Worm (Caenorhabditis elegans) whole organism, L4 larva: ENCODE results near the gene F41E7.6.
"Not testable (repeated sequence)": the region's sequence is repeated elsewhere in the genome, so short reads cannot be mapped to it uniquely, and the experiment has no call there.

ENCODE experiments used
- D1046.2 ChIP-seq: fragments of 200-800 bp; sonication (Bioruptor generic); IDR thresholded peaks from 2 replicates; pipeline ENCODE4 v1.3.6; 2022; ENCODE audit warnings: missing genetic modification characterization, missing compliant biosample characterization
- F26F4.8 ChIP-seq: fragments of 200-800 bp; sonication (Bioruptor generic); conservative IDR thresholded peaks from 2 replicates; pipeline ENCODE4 v1.3.6; 2022; ENCODE audit warnings: missing genetic modification characterization, missing compliant biosample characterization
- R02D3.7 ChIP-seq: fragments of 150-350 bp; sonication (generic microtip); optimal IDR thresholded peaks from 3 replicates; lab custom pipeline; 2014; ENCODE audit warnings: missing biosample characterization, missing genetic modification characterization
- T20F7.1 ChIP-seq: fragments of 200-800 bp; sonication (Bioruptor generic); optimal IDR thresholded peaks from 2 replicates; lab custom pipeline; 2018; ENCODE audit warnings: mild to moderate bottlenecking, missing genetic modification characterization, missing compliant biosample characterization
- Y105C5A.15 ChIP-seq: fragments of 200-800 bp; sonication (Bioruptor generic); IDR thresholded peaks from 2 replicates; pipeline ENCODE4 v1.3.6; 2022; ENCODE audit warnings: missing genetic modification characterization, missing compliant biosample characterization
- aha-1 ChIP-seq: fragments of 150-350 bp; peaks from one replicate; lab custom pipeline; 2014; ENCODE audit warnings: missing biosample characterization, missing genetic modification characterization
- ama-1 ChIP-seq: fragments of 150-350 bp; optimal IDR thresholded peaks from 2 replicates; lab custom pipeline; 2014; ENCODE audit warnings: inconsistent platforms, mixed read lengths
- cey-2 ChIP-seq: sonication (generic microtip); optimal IDR thresholded peaks from 3 replicates; lab custom pipeline; 2017; ENCODE audit warnings: missing genetic modification characterization, mild to moderate bottlenecking, missing compliant biosample characterization, antibody characterized with exemption, borderline replicate concordance; ENCODE audit not compliant: insufficient read depth
- ctbp-1 ChIP-seq: fragments of 200-800 bp; sonication (Bioruptor generic); IDR thresholded peaks from 2 replicates; pipeline ENCODE4 v1.3.6; 2022; ENCODE audit warnings: missing genetic modification reagents, missing genetic modification characterization, missing compliant biosample characterization
- dmd-6 ChIP-seq: fragments of 200-800 bp; sonication (Bioruptor generic); IDR thresholded peaks from 2 replicates; pipeline ENCODE4 v1.3.6; 2022; ENCODE audit warnings: missing genetic modification reagents, missing genetic modification characterization, missing compliant biosample characterization
- duxl-1 ChIP-seq: sonication (generic microtip); optimal IDR thresholded peaks from 2 replicates; lab custom pipeline; 2016; ENCODE audit warnings: mild to moderate bottlenecking, missing genetic modification characterization, moderate library complexity, missing compliant biosample characterization; ENCODE audit not compliant: poor library complexity
- dve-1 ChIP-seq: sonication (generic microtip); optimal IDR thresholded peaks from 2 replicates; lab custom pipeline; 2017; ENCODE audit warnings: antibody characterized with exemption, mild to moderate bottlenecking, missing genetic modification characterization, missing compliant biosample characterization; ENCODE audit not compliant: insufficient read depth
- fkh-10 ChIP-seq: fragments of 150-350 bp; optimal IDR thresholded peaks from 2 replicates; lab custom pipeline; 2014; ENCODE audit warnings: missing biosample characterization, missing genetic modification reagents, missing genetic modification characterization
- fos-1 ChIP-seq: fragments of 150-350 bp; optimal IDR thresholded peaks from 2 replicates; lab custom pipeline; 2014; ENCODE audit warnings: missing biosample characterization, missing genetic modification characterization
- hmg-1.1 ChIP-seq: fragments of 200-800 bp; sonication (Bioruptor generic); IDR thresholded peaks from 2 replicates; pipeline ENCODE4 v1.3.6; 2022; ENCODE audit warnings: missing genetic modification reagents, missing genetic modification characterization, missing compliant biosample characterization
- lin-1 ChIP-seq: fragments of 200-800 bp; sonication (Bioruptor generic); IDR thresholded peaks from 2 replicates; pipeline ENCODE4 v1.3.6; 2022; ENCODE audit warnings: missing genetic modification reagents, missing genetic modification characterization, missing compliant biosample characterization
- lin-15B ChIP-seq: fragments of 150-350 bp; sonication (generic microtip); optimal IDR thresholded peaks from 3 replicates; lab custom pipeline; 2014; ENCODE audit warnings: missing biosample characterization, missing genetic modification characterization
- madf-5 ChIP-seq, 2 experiments: fragments of 200-800 bp; sonication (Bioruptor generic); IDR thresholded peaks; 2 replicates each; pipeline ENCODE4 v1.3.6; 2022; ENCODE audit warnings: missing compliant biosample characterization in 2 of 2, missing genetic modification characterization in 2 of 2
- madf-9 ChIP-seq: fragments of 200-800 bp; sonication (Bioruptor generic); conservative IDR thresholded peaks from 2 replicates; pipeline ENCODE4 v1.3.6; 2022; ENCODE audit warnings: missing genetic modification reagents, missing genetic modification characterization, missing compliant biosample characterization
- mdl-1 ChIP-seq, 2 experiments: fragments of 150-350 bp in 1 of 2; sonication (generic microtip) in 1 of 2; optimal IDR thresholded peaks; 2 replicates each; lab custom pipeline; 2014 to 2017; ENCODE audit warnings: missing biosample characterization in 2 of 2, missing genetic modification characterization in 2 of 2
- mes-2 ChIP-seq: sonication (generic microtip); optimal IDR thresholded peaks from 2 replicates; lab custom pipeline; 2016; ENCODE audit warnings: missing genotype, mild to moderate bottlenecking, missing genetic modification characterization, missing compliant biosample characterization; ENCODE audit not compliant: poor library complexity, severe bottlenecking
- mxl-2 ChIP-seq: fragments of 200-800 bp; sonication (Bioruptor generic); conservative IDR thresholded peaks from 2 replicates; pipeline ENCODE4 v1.3.6; 2022; ENCODE audit warnings: missing genetic modification reagents, missing genetic modification characterization, missing compliant biosample characterization
- nhr-28 ChIP-seq: fragments of 150-350 bp; optimal IDR thresholded peaks from 2 replicates; lab custom pipeline; 2014; ENCODE audit warnings: missing biosample characterization, missing genetic modification characterization
- nhr-48 ChIP-seq: sonication (generic microtip); optimal IDR thresholded peaks from 2 replicates; lab custom pipeline; 2016; ENCODE audit warnings: mild to moderate bottlenecking, missing genetic modification characterization, missing compliant biosample characterization
- nhr-77 ChIP-seq: fragments of 150-350 bp; optimal IDR thresholded peaks from 2 replicates; lab custom pipeline; 2014; ENCODE audit warnings: missing biosample characterization, missing genetic modification characterization
- pha-4 ChIP-seq, 2 experiments: fragments of 150-350 bp in 1 of 2; fragments of 200-800 bp in 1 of 2; sonication (Bioruptor generic) in 1 of 2; IDR thresholded peaks in 1 of 2; optimal IDR thresholded peaks in 1 of 2; 2 replicates each; pipeline versions ENCODE4 v1.3.6 to Lab custom; 2014 to 2022; ENCODE audit warnings: missing genetic modification characterization in 2 of 2, missing genetic modification reagents in 2 of 2, missing biosample characterization in 1 of 2, missing compliant biosample characterization in 1 of 2
- pqm-1 ChIP-seq: sonication (generic microtip); optimal IDR thresholded peaks from 2 replicates; lab custom pipeline; 2017; ENCODE audit warnings: missing biosample characterization, missing genetic modification characterization
- saeg-2 ChIP-seq: fragments of 200-800 bp; sonication (Bioruptor generic); IDR thresholded peaks from 2 replicates; pipeline ENCODE4 v1.3.6; 2022; ENCODE audit warnings: missing genetic modification reagents, missing genetic modification characterization, missing compliant biosample characterization
- skn-1 ChIP-seq: fragments of 150-350 bp; optimal IDR thresholded peaks from 2 replicates; lab custom pipeline; 2014; ENCODE audit warnings: missing biosample characterization, missing genetic modification characterization
- snpc-1.2 ChIP-seq: fragments of 200-800 bp; sonication (Bioruptor generic); IDR thresholded peaks from 2 replicates; pipeline ENCODE4 v1.3.6; 2022; ENCODE audit warnings: missing genetic modification reagents, missing genetic modification characterization, missing compliant biosample characterization
- unc-62 ChIP-seq, 3 experiments: fragments of 150-350 bp in 1 of 3; sonication (generic microtip); optimal IDR thresholded peaks in 2 of 3; peaks in 1 of 3; 1 replicate in 1 of 3; 2 replicates in 2 of 3; lab custom pipeline; 2014 to 2017; ENCODE audit warnings: missing biosample characterization in 3 of 3, missing genetic modification characterization in 3 of 3, missing genetic modification reagents in 3 of 3, missing genotype in 1 of 3
- vab-7 ChIP-seq: fragments of 200-800 bp; sonication (Bioruptor generic); IDR thresholded peaks from 2 replicates; pipeline ENCODE4 v1.3.6; 2022; ENCODE audit warnings: missing genetic modification reagents, missing genetic modification characterization, missing compliant biosample characterization
- zip-2 ChIP-seq: fragments of 150-350 bp; optimal IDR thresholded peaks from 2 replicates; lab custom pipeline; 2014; ENCODE audit warnings: missing biosample characterization, missing genetic modification characterization

The F41E7.6 gene

DNA sequence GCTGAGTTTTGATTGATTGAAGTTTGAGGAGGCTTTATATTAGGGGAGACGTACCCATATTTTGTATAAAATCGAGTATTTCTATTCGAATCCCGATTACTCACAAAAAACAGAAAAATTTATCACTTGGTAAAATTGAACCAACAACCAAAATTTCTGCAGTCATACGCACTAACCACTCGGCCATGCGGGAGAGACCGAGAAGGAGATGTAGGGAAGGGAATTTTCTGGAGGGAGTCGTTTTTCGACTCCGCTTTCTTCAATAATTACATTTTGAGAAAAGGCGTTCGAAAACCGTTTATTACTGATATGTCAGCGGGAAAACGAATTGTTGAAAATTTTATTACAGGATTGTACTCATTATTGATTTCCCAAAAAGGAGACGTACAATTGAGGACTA is 11.3 kb downstream of the F41E7.6 start:
- TF ChIP-seq madf-5 (GFP tag; IDR thresholded peaks at IDR 0.05; lab: Robert Waterston, UW) (peak; percentile 69 to 82; a peak in 2 of 4 replicates), hmg-1.1 (GFP tag; lab: Robert Waterston, UW) (peak; percentile 57), madf-9 (0 out of 2 replicates have a peak, but pooled peaks have one; percentile 32), dmd-6 (GFP tag; lab: Robert Waterston, UW) (0 out of 2 replicates have a peak, but pooled peaks have one; percentile 24), F26F4.8 (GFP tag; lab: Robert Waterston, UW) (peak; percentile 78), pha-4 (GFP tag; IDR thresholded peaks at IDR 0.05; lab: Robert Waterston, UW) (peak; percentile 77; the same call in 1 of the 2 replicates)
- TF ChIP-seq pha-4 (tag; optimal IDR thresholded peaks at IDR 0.05; lab: Kevin White, UChicago), result not testable (repeated sequence)

ce11 chrX:10297410-10297809 is 12.9 kb downstream of the F41E7.6 start:
- no peak for TF ChIP-seq mxl-2 (GFP tag; lab: Robert Waterston, UW)
- no peak for TF ChIP-seq fos-1 (tag; lab: Kevin White, UChicago)
- TF ChIP-seq R02D3.7, result no peak
- TF ChIP-seq lin-1 (GFP tag; lab: Robert Waterston, UW), result no peak
- TF ChIP-seq aha-1 (tag; lab: Kevin White, UChicago), result peak; percentile 92
- no peak for TF ChIP-seq duxl-1 (tag; lab: Kevin White, UChicago)
- TF ChIP-seq unc-62 (GFP tag; optimal IDR thresholded peaks at IDR 0.05 in 1 of 2; lab: Kevin White, UChicago), result no peak
- TF ChIP-seq unc-62 (tag; optimal IDR thresholded peaks at IDR 0.05; lab: Kevin White, UChicago), result no peak
- no peak for TF ChIP-seq nhr-77 (tag; lab: Kevin White, UChicago)
- no peak for TF ChIP-seq snpc-1.2

ce11 chrX:10285634-10286033 is 24.6 kb downstream of the F41E7.6 start, which contains the start of gene npr-6:
Gene npr-6 (minus strand): TSS chrX:10285734.
- TF ChIP-seq Y105C5A.15 (no peak), ctbp-1 (no peak), pqm-1 (tag; lab: Kevin White, UChicago) (no peak), ama-1 (no peak), cey-2 (tag; lab: Kevin White, UChicago) (no peak), mxl-2 (GFP tag; lab: Robert Waterston, UW) (no peak), dve-1 (no peak), fkh-10 (GFP tag; lab: Kevin White, UChicago) (no peak), lin-15B (tag; lab: Kevin White, UChicago) (no peak), vab-7 (GFP tag; lab: Robert Waterston, UW) (no peak)
- TF ChIP-seq, all 104 proteins: peak for 0

DNA sequence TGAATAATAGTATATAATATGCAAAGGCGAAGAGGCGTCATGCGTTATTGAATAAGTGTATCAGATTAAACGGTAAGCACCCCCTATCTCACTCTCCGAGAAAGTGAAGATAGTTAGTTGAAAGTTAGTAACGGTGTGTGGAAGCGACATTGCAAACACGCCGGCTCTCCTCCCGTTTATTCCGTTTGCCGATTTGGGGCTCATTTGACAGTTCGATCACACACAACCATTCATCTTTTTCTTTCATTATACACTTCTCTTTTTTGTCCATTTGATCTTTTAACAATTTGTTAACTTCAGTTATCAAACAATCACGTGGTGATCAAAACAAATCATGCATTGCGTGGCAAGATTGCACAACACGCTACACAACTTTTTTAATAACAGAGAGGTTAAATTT is 31.0 kb downstream of the F41E7.6 start, which contains the start of gene slc-9B.1:
Gene slc-9B.1 (plus strand): TSS at position 301 of the 400 bp plus-strand sequence.
- TF ChIP-seq saeg-2 (no peak), skn-1 (tag; lab: Kevin White, UChicago) (no peak), mdl-1 (tag; optimal IDR thresholded peaks at IDR 0.05; lab: Kevin White, UChicago) (no peak), D1046.2 (no peak), nhr-48 (no peak), T20F7.1 (GFP tag; lab: Kevin White, UChicago) (no peak), zip-2 (tag; lab: Kevin White, UChicago) (no peak), F26F4.8 (GFP tag; lab: Robert Waterston, UW) (no peak), Y105C5A.15 (no peak)

DNA sequence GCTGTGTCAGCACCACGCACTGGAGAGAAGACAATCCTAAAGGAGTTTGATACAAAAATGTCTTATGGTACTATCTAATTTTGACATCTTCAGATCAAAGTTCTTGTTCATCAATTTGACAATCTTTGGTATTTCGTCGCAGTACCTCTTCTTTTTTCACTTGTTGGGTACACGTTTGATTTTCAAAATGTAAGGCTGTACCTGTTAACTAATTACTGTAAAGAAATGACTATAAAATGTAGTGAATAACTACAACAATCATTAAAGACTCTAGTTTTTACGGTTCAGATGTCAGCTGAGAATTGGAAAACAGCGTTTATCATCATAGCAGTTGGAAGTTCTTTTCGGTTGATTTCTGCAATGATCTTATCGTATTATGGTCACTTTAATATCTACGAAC is 33.1 kb downstream of the F41E7.6 start:
- TF ChIP-seq mes-2 (tag; lab: Kevin White, UChicago) (no peak), aha-1 (tag; lab: Kevin White, UChicago) (no peak), nhr-28 (tag; lab: Kevin White, UChicago) (peak; percentile 39)
